Fruit fly (Drosophila melanogaster) whole organism, embryonic: ENCODE data around the gene CG17349.

Experiments
- Atf6 ChIP-seq: fragments of 200-800 bp; sonication (Bioruptor generic); IDR thresholded peaks from 2 replicates; pipeline ENCODE4 v1.3.6; 2022; ENCODE audit warnings: missing biosample characterization, missing genetic modification characterization
- Blimp-1 ChIP-seq: fragments of 200-800 bp; sonication (Bioruptor generic); optimal IDR thresholded peaks from 3 replicates; lab custom pipeline; 2018; ENCODE audit warnings: missing biosample characterization, missing genetic modification characterization, mild to moderate bottlenecking, moderate library complexity, missing genetic modification reagents
- CG10959 ChIP-seq: fragments of 200-800 bp; sonication (Bioruptor generic); IDR thresholded peaks from 2 replicates; pipeline ENCODE4 v1.3.6; 2022; ENCODE audit warnings: missing biosample characterization, missing genetic modification characterization
- CG11398 ChIP-seq: fragments of 200-800 bp; sonication (Bioruptor generic); optimal IDR thresholded peaks from 2 replicates; lab custom pipeline; 2016; ENCODE audit warnings: missing biosample characterization, missing genetic modification characterization
- CG12391 ChIP-seq: fragments of 200-800 bp; sonication (Bioruptor generic); optimal IDR thresholded peaks from 3 replicates; lab custom pipeline; 2018; ENCODE audit warnings: missing biosample characterization, mild to moderate bottlenecking, missing genetic modification characterization, moderate library complexity
- CG15011 ChIP-seq: fragments of 200-800 bp; sonication (Bioruptor generic); optimal IDR thresholded peaks from 3 replicates; lab custom pipeline; 2018; ENCODE audit warnings: missing biosample characterization, mild to moderate bottlenecking, missing genetic modification characterization
- CG15514 ChIP-seq: fragments of 200-800 bp; sonication (Bioruptor generic); optimal IDR thresholded peaks from 3 replicates; lab custom pipeline; 2017; ENCODE audit warnings: missing biosample characterization, missing genetic modification characterization, mild to moderate bottlenecking, moderate library complexity, missing genetic modification reagents
- CG16815 ChIP-seq: fragments of 200-800 bp; sonication (Bioruptor generic); optimal IDR thresholded peaks from 3 replicates; lab custom pipeline; 2017; ENCODE audit warnings: missing biosample characterization, mild to moderate bottlenecking, missing genetic modification characterization
- CG2678 ChIP-seq: fragments of 200-800 bp; sonication (Bioruptor generic); optimal IDR thresholded peaks from 3 replicates; lab custom pipeline; 2019; ENCODE audit warnings: missing biosample characterization, mild to moderate bottlenecking, missing genetic modification characterization, moderate library complexity
- CG31224 ChIP-seq: fragments of 200-800 bp; sonication (Bioruptor generic); IDR thresholded peaks from 2 replicates; pipeline ENCODE4 v1.3.6; 2022; ENCODE audit warnings: missing biosample characterization, missing genetic modification characterization
- CG3281 ChIP-seq: fragments of 200-800 bp; sonication (Bioruptor generic); optimal IDR thresholded peaks from 3 replicates; lab custom pipeline; 2017; ENCODE audit warnings: missing biosample characterization, mild to moderate bottlenecking, missing genetic modification characterization
- CG33557 ChIP-seq: fragments of 200-800 bp; sonication (Bioruptor generic); optimal IDR thresholded peaks from 2 replicates; lab custom pipeline; 2019; ENCODE audit warnings: missing biosample characterization, mild to moderate bottlenecking, missing genetic modification characterization, moderate library complexity
- CG4820 ChIP-seq: fragments of 200-800 bp; sonication (Bioruptor generic); optimal IDR thresholded peaks from 3 replicates; lab custom pipeline; 2016; ENCODE audit warnings: missing biosample characterization, missing genetic modification characterization
- CG9437 ChIP-seq: fragments of 200-800 bp; sonication (Bioruptor generic); optimal IDR thresholded peaks from 2 replicates; lab custom pipeline; 2018; ENCODE audit warnings: missing biosample characterization, mild to moderate bottlenecking, missing genetic modification characterization
- Doc3 ChIP-seq: fragments of 200-800 bp; sonication (Bioruptor generic); IDR thresholded peaks from 3 replicates; pipeline ENCODE4 v1.3.6; 2022; ENCODE audit warnings: missing biosample characterization, missing genetic modification characterization; ENCODE audit not compliant: partially characterized antibody
- Fer3 ChIP-seq: fragments of 200-800 bp; sonication (Bioruptor generic); optimal IDR thresholded peaks from 2 replicates; lab custom pipeline; 2018; ENCODE audit warnings: missing biosample characterization, mild to moderate bottlenecking, missing genetic modification characterization, moderate library complexity
- H2.0 ChIP-seq: fragments of 200-800 bp; sonication (Bioruptor generic); IDR thresholded peaks from 2 replicates; pipeline ENCODE4 v1.3.6; 2022; ENCODE audit warnings: missing biosample characterization, missing genetic modification characterization
- Hmr ChIP-seq: fragments of 200-800 bp; sonication (Bioruptor generic); optimal IDR thresholded peaks from 3 replicates; lab custom pipeline; 2017; ENCODE audit warnings: mild to moderate bottlenecking, missing biosample characterization, missing genetic modification reagents, missing genetic modification characterization
- Hr51 ChIP-seq, 2 experiments: fragments of 200-800 bp; sonication (Bioruptor generic); optimal IDR thresholded peaks; 2 replicates in 1 of 2; 3 replicates in 1 of 2; lab custom pipeline; 2016 to 2018; ENCODE audit warnings: missing biosample characterization in 2 of 2, missing genetic modification characterization in 2 of 2, mild to moderate bottlenecking in 1 of 2, moderate library complexity in 1 of 2
- Kr ChIP-seq: fragments of 200-800 bp; sonication (Bioruptor generic); optimal IDR thresholded peaks from 2 replicates; lab custom pipeline; 2017; ENCODE audit warnings: missing biosample characterization, mild to moderate bottlenecking, missing genetic modification characterization
- MBD-R2 ChIP-seq: fragments of 200-800 bp; sonication (Bioruptor generic); IDR thresholded peaks from 2 replicates; pipeline ENCODE4 v1.3.6; 2022; ENCODE audit warnings: missing biosample characterization, missing genetic modification characterization
- Mad ChIP-seq: fragments of 200-800 bp; sonication (Bioruptor generic); optimal IDR thresholded peaks from 2 replicates; lab custom pipeline; 2016; ENCODE audit warnings: missing biosample characterization, missing genetic modification characterization
- Meics ChIP-seq: fragments of 200-800 bp; sonication (Bioruptor generic); optimal IDR thresholded peaks from 2 replicates; lab custom pipeline; 2017; ENCODE audit warnings: missing biosample characterization, mild to moderate bottlenecking, missing genetic modification characterization
- NFAT ChIP-seq: fragments of 200-800 bp; sonication (Bioruptor generic); IDR thresholded peaks from 2 replicates; pipeline ENCODE4 v1.3.6; 2022; ENCODE audit warnings: missing biosample characterization, missing genetic modification characterization
- NK7.1 ChIP-seq: fragments of 200-800 bp; sonication (Bioruptor generic); optimal IDR thresholded peaks from 3 replicates; lab custom pipeline; 2016; ENCODE audit warnings: missing biosample characterization, missing genetic modification characterization
- amos ChIP-seq: fragments of 200-800 bp; sonication (Bioruptor generic); IDR thresholded peaks from 2 replicates; pipeline ENCODE4 v1.3.6; 2022; ENCODE audit warnings: missing biosample characterization, missing genetic modification characterization; ENCODE audit not compliant: partially characterized antibody
- bsh ChIP-seq, 2 experiments: fragments of 200-800 bp; sonication (Bioruptor generic); optimal IDR thresholded peaks; 2 replicates each; lab custom pipeline; 2017 to 2018; ENCODE audit warnings: mild to moderate bottlenecking in 2 of 2, missing biosample characterization in 2 of 2, missing genetic modification characterization in 2 of 2, moderate library complexity in 1 of 2
- crol ChIP-seq: fragments of 200-800 bp; sonication (Bioruptor generic); IDR thresholded peaks from 2 replicates; pipeline ENCODE4 v1.3.6; 2022; ENCODE audit warnings: missing biosample characterization, missing genetic modification characterization
- danr ChIP-seq: fragments of 200-800 bp; sonication (Bioruptor generic); IDR thresholded peaks from 2 replicates; pipeline ENCODE4 v1.3.6; 2022; ENCODE audit warnings: missing biosample characterization, missing genetic modification characterization
- dati ChIP-seq: fragments of 200-800 bp; sonication (Bioruptor generic); IDR thresholded peaks from 2 replicates; pipeline ENCODE4 v1.3.6; 2022; ENCODE audit warnings: missing biosample characterization, missing genetic modification characterization
- dmrt99B ChIP-seq: fragments of 200-800 bp; sonication (Bioruptor generic); optimal IDR thresholded peaks from 2 replicates; lab custom pipeline; 2018; ENCODE audit warnings: missing biosample characterization, mild to moderate bottlenecking, missing genetic modification characterization, moderate library complexity
- eyg ChIP-seq: fragments of 200-800 bp; sonication (Bioruptor generic); optimal IDR thresholded peaks from 3 replicates; lab custom pipeline; 2016; ENCODE audit warnings: missing biosample characterization, missing genetic modification characterization
- gcm ChIP-seq: fragments of 200-800 bp; sonication (Bioruptor generic); optimal IDR thresholded peaks from 2 replicates; lab custom pipeline; 2019; ENCODE audit warnings: missing biosample characterization, mild to moderate bottlenecking, missing genetic modification characterization, moderate library complexity
- grau ChIP-seq: fragments of 200-800 bp; optimal IDR thresholded peaks from 3 replicates; lab custom pipeline; 2019; ENCODE audit warnings: missing biosample characterization, mild to moderate bottlenecking, missing genetic modification characterization, moderate library complexity
- hbn ChIP-seq: fragments of 200-800 bp; sonication (Bioruptor generic); IDR thresholded peaks from 2 replicates; pipeline ENCODE4 v1.3.6; 2022; ENCODE audit warnings: missing biosample characterization, missing genetic modification characterization; ENCODE audit not compliant: partially characterized antibody
- lbe ChIP-seq: fragments of 200-800 bp; sonication (Bioruptor generic); optimal IDR thresholded peaks from 2 replicates; lab custom pipeline; 2016; ENCODE audit warnings: missing biosample characterization, mild to moderate bottlenecking, missing genetic modification characterization
- lilli ChIP-seq: fragments of 200-800 bp; sonication (Bioruptor generic); optimal IDR thresholded peaks from 3 replicates; lab custom pipeline; 2016; ENCODE audit warnings: missing biosample characterization, missing genetic modification characterization
- luna ChIP-seq: fragments of 200-800 bp; sonication (Bioruptor generic); optimal IDR thresholded peaks from 2 replicates; lab custom pipeline; 2016; ENCODE audit warnings: missing biosample characterization, missing genetic modification characterization
- nmo ChIP-seq: fragments of 200-800 bp; sonication (Bioruptor generic); optimal IDR thresholded peaks from 2 replicates; lab custom pipeline; 2018; ENCODE audit warnings: missing biosample characterization, mild to moderate bottlenecking, missing genetic modification characterization, moderate library complexity
- phol ChIP-seq: fragments of 200-800 bp; sonication (Bioruptor generic); optimal IDR thresholded peaks from 3 replicates; lab custom pipeline; 2018; ENCODE audit warnings: missing biosample characterization, mild to moderate bottlenecking, missing genetic modification characterization, moderate library complexity
- sc ChIP-seq, 3 experiments: fragments of >200 bp in 2 of 3; fragments of 200-800 bp in 1 of 3; sonication (Bioruptor generic) in 1 of 3; optimal IDR thresholded peaks; 2 replicates in 2 of 3; 3 replicates in 1 of 3; lab custom pipeline; 2017; ENCODE audit warnings: mild to moderate bottlenecking in 1 of 3, missing biosample characterization in 1 of 3, missing genetic modification characterization in 1 of 3, missing genetic modification reagents in 1 of 3
- sens ChIP-seq: fragments of 200-800 bp; sonication (Bioruptor generic); peaks from one replicate; lab custom pipeline; 2016; ENCODE audit warnings: missing biosample characterization, missing genetic modification characterization
- sna ChIP-seq: fragments of 200-800 bp; sonication (Bioruptor generic); IDR thresholded peaks from 2 replicates; pipeline ENCODE4 v1.3.6; 2022; ENCODE audit warnings: missing biosample characterization, missing genetic modification characterization; ENCODE audit not compliant: partially characterized antibody
- sob ChIP-seq: fragments of 200-800 bp; sonication (Bioruptor generic); IDR thresholded peaks from 2 replicates; pipeline ENCODE4 v1.3.6; 2022; ENCODE audit warnings: missing biosample characterization, missing genetic modification characterization
- tup ChIP-seq: fragments of 200-800 bp; sonication (Bioruptor generic); optimal IDR thresholded peaks from 2 replicates; lab custom pipeline; 2016; ENCODE audit warnings: missing biosample characterization, mild to moderate bottlenecking, missing genetic modification characterization, moderate library complexity
- z ChIP-seq: fragments of 200-800 bp; sonication (Bioruptor generic); IDR thresholded peaks from 3 replicates; pipeline ENCODE4 v1.3.6; 2022; ENCODE audit warnings: missing biosample characterization, missing genetic modification characterization

Gene CG17349

DNA sequence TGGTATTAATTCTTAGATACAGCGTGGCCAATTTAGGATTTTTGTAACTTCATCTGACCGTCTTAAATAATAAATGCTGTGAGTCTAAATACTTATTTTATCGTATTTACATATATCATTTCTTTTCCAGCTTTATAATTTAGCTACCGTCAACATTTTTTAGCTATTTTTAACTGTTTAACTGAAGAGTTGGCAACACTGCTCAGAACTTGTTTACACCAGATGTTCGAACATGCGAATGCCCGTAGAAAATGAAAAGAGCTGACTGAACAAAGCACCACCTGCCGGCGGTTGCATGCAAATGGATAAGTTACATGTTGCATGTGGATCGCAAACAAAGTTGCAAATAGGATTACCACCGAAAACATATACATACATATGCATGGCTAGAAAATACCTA lies 6.7 kb upstream of the CG17349 start (continued):
- TF ChIP-seq NK7.1 (no peak), sens (GFP tag; lab: Kevin White, UChicago) (peak; percentile 72), CG10959 (GFP tag; lab: Robert Waterston, UW) (no peak), gcm (peak; percentile 7), luna (GFP tag; lab: Kevin White, UChicago) (no peak), tup (GFP tag; lab: Kevin White, UChicago) (no peak), sob (GFP tag; lab: Robert Waterston, UW) (0 out of 2 replicates have a peak, but pooled peaks have one; percentile 9), sna (GFP tag; lab: Robert Waterston, UW) (no peak), lbe (GFP tag; lab: Kevin White, UChicago) (no peak), Hr51 (GFP tag; optimal IDR thresholded peaks at IDR 0.05; lab: Kevin White, UChicago) (peak in 1 of 2 experiments; percentile 9), CG3281 (GFP tag; lab: Kevin White, UChicago) (peak; percentile 30), CG33557 (GFP tag; lab: Kevin White, UChicago) (peak; percentile 36), z (GFP tag; lab: Robert Waterston, UW) (no peak), grau (tag; lab: Kevin White, UChicago) (peak; percentile 5), CG16815 (GFP tag; lab: Kevin White, UChicago) (no peak), CG15011 (no peak)
- TF ChIP-seq, all 482 proteins: peak for 67

DNA sequence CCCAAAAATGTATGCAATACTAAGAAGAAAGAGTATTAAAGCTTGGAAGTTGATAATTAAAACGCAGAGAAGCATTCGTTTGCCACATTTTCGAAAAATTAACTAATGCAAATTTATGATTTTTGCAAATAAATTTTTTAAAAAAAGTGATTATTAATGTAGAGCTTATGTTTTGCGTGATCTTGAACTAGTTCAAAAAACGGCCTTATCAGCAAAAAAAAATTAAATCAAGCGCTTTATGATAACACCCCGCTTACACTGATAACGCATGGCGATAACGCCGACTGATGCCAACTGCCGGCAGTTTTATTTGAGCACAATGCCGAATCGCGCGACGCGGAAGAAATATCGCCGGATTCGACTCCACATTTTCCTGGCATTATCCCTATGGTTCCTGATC lies 6.2 kb upstream of the CG17349 start, which contains the start of gene CG13086:
TSS of gene CG13086 (plus strand) at position 301 of the 400 bp plus-strand sequence.
- 0 out of 2 replicates have a peak, but pooled peaks have one; percentile 15 for TF ChIP-seq amos (GFP tag; lab: Robert Waterston, UW)
- peak; percentile 83 for TF ChIP-seq CG15514 (GFP tag; lab: Kevin White, UChicago)
- TF ChIP-seq Kr: no peak

- TF ChIP-seq crol (GFP tag; lab: Robert Waterston, UW) (no peak), Hr51 (GFP tag; optimal IDR thresholded peaks at IDR 0.05; lab: Kevin White, UChicago) (peak in 1 of 2 experiments; percentile 35), MBD-R2 (GFP tag; lab: Robert Waterston, UW) (no peak), nmo (GFP tag; lab: Kevin White, UChicago) (peak; percentile 2), hbn (GFP tag; lab: Robert Waterston, UW) (no peak), Hmr (peak; percentile 45), eyg (no peak), Mad (GFP tag; lab: Kevin White, UChicago) (no peak), NFAT (GFP tag; lab: Robert Waterston, UW) (no peak), dmrt99B (peak; percentile 29), Doc3 (GFP tag; lab: Robert Waterston, UW) (no peak), CG11398 (GFP tag; lab: Kevin White, UChicago) (no peak), CG12391 (tag; lab: Kevin White, UChicago) (peak; percentile 44), CG9437 (GFP tag; lab: Kevin White, UChicago) (no peak), phol (tag; lab: Kevin White, UChicago) (peak; percentile 26), Fer3 (tag; lab: Kevin White, UChicago) (peak; percentile 33), sc (optimal IDR thresholded peaks at IDR 0.05; lab: Kevin White, UChicago) (no peak), sc (GFP tag; optimal IDR thresholded peaks at IDR 0.05; lab: Kevin White, UChicago) (no peak), Meics (peak; percentile 50), H2.0 (GFP tag; lab: Robert Waterston, UW) (no peak), CG2678 (tag; lab: Kevin White, UChicago) (peak; percentile 47), lilli (GFP tag; lab: Kevin White, UChicago) (peak; percentile 3), Blimp-1 (GFP tag; lab: Kevin White, UChicago) (peak; percentile 23), dati (GFP tag; lab: Robert Waterston, UW) (no peak), danr (no peak), Atf6 (GFP tag; lab: Robert Waterston, UW) (no peak), bsh (GFP tag; optimal IDR thresholded peaks at IDR 0.05; lab: Kevin White, UChicago) (peak in 1 of 2 experiments; percentile 22), CG31224 (GFP tag; lab: Robert Waterston, UW) (no peak), CG4820 (GFP tag; lab: Kevin White, UChicago) (peak; percentile 18)
Measured at dm6 chr2L:19364622-19365021, 5.6 kb upstream of the CG17349 start.
